Fruit fly (Drosophila melanogaster): ENCODE results near the gene Dph2.
A peak's percentile ranks its signal among the peaks of the same experiment; 100 is the strongest.

Gene Dph2

DNA sequence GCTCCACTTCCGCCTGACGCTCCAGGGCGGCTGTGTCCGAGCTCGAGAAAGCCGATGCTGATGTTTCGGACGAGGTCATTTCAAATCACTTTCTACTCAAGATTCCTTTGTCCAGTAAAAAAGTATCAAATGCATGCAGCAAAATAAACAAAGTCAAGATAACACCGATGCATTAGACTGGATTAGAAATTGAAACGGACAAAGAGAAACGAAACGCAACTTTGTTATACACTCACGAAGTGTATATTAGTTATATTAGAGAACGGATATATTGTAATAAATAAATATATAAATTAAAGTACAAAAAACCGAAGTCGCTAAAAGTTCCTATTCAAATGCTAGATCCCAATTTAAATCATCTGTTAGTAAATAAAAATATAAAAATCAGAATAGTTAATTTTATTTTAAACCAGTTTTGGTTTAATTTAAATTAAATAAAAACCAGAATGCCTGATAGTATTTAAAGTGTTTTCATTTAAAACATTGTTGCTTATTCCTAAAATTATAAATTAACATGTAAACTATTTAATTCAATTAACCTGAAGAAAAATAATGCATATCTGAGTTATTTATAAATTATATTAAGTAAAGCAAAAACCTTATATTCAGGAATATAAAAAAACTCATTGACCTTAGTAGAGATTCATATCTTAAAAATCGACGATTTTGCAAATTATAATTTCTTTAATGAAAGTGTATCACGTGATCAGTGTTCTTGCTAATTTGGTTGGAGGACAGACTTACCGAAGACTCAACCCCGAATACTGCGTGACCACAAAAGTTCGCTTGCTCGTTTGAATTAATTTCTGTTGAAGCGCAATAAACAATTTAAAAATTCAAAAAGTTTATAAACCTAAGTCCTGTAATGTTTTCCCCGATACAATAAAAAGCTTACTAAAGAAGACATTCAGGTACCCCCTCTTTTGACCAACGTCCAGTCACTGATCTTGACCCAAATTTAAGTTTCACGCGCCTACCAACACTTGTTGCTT is at the start of gene Dph2:
TSS of gene Dph2 (minus strand) at position 164 of the 992 bp plus-strand sequence.
- TF ChIP-seq CG17801 (GFP tag; optimal IDR thresholded peaks at IDR 0.05; ENCODE audit: partially characterized antibody): peak; percentile 80

DNA sequence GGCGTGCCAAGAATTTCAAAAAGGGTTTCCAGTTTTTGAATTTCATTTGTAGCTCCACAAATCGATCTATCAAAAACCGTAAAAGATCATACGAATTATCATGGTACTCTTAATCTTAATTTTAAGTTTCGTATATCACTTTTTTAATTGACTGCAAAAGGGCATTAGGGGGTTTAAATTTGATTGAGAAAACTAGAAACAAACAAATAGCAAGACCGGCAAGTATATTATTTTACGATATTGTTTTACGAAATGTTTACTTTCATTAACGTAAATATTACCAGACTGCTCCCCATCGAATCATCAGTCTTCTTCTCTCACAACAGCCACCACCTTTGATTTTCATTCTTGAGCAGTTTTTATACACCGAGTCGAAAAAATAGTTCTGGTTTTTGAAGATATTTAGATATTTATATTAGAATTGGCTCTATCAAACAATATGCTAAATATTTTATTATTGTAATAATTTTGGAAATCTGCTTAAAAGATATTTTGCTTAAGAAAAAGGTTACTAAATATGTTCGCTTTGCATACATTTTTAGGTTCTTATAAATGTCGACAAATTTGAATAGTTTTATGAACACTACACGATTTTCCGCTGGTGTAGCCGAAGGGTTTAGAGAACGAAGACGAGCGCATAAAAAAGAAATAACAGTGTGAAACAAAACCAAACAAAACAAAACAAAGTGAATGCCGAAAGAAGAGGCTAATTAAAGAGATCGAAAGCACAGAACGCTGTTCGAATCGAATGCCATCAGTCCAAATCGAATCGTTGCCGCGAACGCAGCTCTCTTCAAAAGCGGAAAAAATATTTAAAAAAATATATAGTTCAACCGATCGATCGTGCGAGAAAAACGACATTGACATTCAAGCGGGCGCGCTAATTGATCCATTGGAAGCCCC is 24.4 kb upstream of the Dph2 start, which contains the start of gene Sdr:
TSS of gene Sdr (plus strand) at position 702 of the 903 bp plus-strand sequence.
- TF ChIP-seq CG17801 (GFP tag; optimal IDR thresholded peaks at IDR 0.05; ENCODE audit: partially characterized antibody): peak; percentile 82

- TF ChIP-seq CG17801 (GFP tag; optimal IDR thresholded peaks at IDR 0.05; ENCODE audit: partially characterized antibody): no peak
These were observed 18.8 kb upstream of the Dph2 start for dm6 chr3R:14912449-14912987.

DNA sequence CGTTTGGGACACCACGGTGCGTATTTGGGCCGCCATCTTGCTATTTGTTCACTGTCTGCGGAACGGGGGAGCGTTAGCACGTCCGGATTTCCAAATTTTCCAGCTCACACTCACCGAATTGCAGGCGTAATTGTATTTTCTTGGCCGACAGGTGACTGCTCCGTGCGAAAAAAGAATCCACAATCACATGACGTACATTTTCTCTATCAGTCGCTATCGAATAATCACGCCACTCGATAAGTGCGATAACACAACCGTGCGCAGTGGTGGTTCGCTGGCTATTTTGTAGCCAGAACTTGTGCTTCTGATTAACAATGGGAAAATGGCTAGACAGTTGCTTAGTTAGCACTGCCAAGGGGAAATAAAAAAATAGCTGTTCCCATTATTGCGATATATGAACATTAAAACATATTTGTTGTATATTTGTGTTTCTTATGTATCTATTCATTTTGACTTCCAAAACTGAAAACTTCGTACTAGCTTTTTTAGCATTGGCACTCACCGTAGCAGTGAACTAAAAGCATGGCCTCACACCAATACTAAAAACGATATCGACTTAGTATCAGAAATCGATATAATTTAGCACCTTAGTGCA is 10.2 kb upstream of the Dph2 start, which contains the start of gene VhaPPA1-1:
TSS of gene VhaPPA1-1 (minus strand) at position 225 of the 595 bp plus-strand sequence.
- TF ChIP-seq CG17801 (GFP tag; optimal IDR thresholded peaks at IDR 0.05; ENCODE audit: partially characterized antibody): peak; percentile 52

dm6 chr3R:14901408-14902352 is 7.9 kb upstream of the Dph2 start, which contains the start of gene RpS5b:
Gene RpS5b, minus strand, starts transcription at chr3R:14901563.
- TF ChIP-seq CG17801 (GFP tag; optimal IDR thresholded peaks at IDR 0.05; ENCODE audit: partially characterized antibody): peak; percentile 56

DNA sequence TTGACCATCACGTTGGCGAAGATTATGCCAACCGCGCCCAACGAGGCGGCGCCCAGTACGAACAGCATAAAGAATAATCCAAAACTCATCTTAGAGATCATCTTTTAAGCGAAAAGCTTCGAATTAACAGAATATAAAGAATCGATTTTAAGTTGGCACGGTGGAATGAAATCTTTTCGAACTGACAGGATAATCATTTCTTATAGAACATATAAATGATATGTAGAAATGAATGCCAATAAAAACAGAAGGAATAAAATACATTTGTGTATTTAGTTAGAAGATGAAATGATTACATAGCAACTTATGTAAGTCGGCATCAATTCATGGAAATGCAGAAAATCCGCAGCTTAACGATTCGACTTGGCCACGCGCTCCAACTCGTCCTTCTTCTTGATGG is 6.4 kb upstream of the Dph2 start, which contains the start of gene VhaPPA1-2:
TSS of gene VhaPPA1-2 (minus strand) at position 101 of the 400 bp plus-strand sequence.
- TF ChIP-seq CG17801 (GFP tag; optimal IDR thresholded peaks at IDR 0.05; ENCODE audit: partially characterized antibody): no peak

dm6 chr3R:14898280-14898756 is 4.6 kb upstream of the Dph2 start, which contains the start of the genes Nup93-2 and CG3817:
Gene Nup93-2, minus strand, starts transcription at chr3R:14898372.
Gene CG3817, plus strand, starts transcription at chr3R:14898739.
- peak; percentile 85 for TF ChIP-seq CG17801 (GFP tag; optimal IDR thresholded peaks at IDR 0.05; ENCODE audit: partially characterized antibody)

- no peak for TF ChIP-seq CG17801 (GFP tag; optimal IDR thresholded peaks at IDR 0.05; ENCODE audit: partially characterized antibody)
These were observed 879 bp upstream of the Dph2 start, which contains the start of gene CG14860 for dm6 chr3R:14894783-14894883. Gene CG14860, plus strand, starts transcription at chr3R:14894784.

DNA sequence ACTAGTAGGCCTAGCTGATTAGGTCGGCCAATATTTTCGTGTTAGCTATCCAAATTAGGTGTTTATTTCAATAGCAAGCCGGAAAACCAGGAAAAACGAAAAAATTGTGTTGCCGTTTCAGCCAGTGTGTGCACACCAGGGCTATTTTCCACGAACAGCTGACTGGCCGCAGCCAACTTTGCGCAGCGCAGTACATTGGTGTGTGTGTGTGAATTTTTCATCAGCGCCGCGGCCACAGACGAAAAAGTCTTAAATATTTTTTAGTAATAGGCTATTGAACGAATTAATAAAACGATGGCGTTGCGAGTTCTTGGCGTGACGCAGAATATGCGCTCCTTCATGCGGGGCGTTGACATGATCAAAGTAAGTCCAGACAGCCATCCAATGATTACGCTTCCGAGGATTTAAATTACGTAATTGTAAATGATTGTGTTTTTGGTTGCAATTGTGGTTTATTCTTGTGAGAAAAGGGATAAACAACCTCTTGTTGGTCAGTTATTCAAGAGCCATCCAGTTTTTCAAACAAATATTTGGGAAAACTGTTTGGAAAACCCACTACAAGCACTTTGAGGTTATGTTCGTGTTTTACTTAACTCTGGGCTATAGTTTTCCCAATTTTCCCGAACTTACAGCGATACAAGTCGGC is 3.6 kb downstream of the Dph2 start, which contains the start of the genes CycC and UQCR-C1:
TSS of gene CycC (minus strand) at position 142 of the 646 bp plus-strand sequence.
TSS of gene UQCR-C1 (plus strand) at position 168 of the 646 bp plus-strand sequence.
- TF ChIP-seq CG17801 (GFP tag; optimal IDR thresholded peaks at IDR 0.05; ENCODE audit: partially characterized antibody): no peak

dm6 chr3R:14886011-14886534 is 7.7 kb downstream of the Dph2 start, which contains the start of the genes Rrp6, CG33331 and CG33332:
Gene Rrp6, minus strand, starts transcription at chr3R:14886246.
Gene CG33331, plus strand, starts transcription at chr3R:14886456.
Gene CG33332, plus strand, starts transcription at chr3R:14886456.
- TF ChIP-seq CG17801 (GFP tag; optimal IDR thresholded peaks at IDR 0.05; ENCODE audit: partially characterized antibody): peak; percentile 85

- no peak for TF ChIP-seq CG17801 (GFP tag; optimal IDR thresholded peaks at IDR 0.05; ENCODE audit: partially characterized antibody)
These were observed 12.9 kb downstream of the Dph2 start for dm6 chr3R:14880861-14881260.

DNA sequence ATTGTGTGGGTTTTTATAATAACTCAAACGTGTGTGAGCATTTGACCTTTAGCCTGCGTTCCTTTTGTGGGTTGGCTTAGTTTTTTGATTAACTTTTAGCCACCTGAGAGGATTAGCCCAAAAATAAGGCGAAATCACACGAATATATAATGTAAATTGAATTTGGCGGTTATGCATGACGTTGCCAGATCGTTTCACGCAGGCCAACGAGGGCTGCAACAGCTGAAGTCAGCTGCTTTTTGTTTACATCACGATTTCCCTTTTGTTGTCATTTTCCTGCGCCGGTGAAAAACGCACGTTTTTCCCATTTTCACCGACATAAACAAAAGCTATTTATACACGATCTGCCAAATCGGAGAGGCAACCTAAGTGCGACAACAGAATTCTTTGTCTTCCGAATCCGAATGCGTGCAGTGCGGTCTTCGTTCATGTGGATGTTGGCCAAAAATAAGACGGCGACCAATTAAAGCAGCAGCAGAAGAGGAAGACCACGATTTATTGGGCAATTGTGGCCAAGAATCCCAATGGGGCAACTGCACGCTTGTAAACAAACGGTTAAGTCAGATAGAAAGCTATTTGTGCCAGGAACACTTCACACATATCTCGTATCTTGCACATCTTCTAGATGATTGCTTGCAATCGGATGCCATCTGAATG is 14.4 kb downstream of the Dph2 start, which contains the start of gene CG3631:
TSS of gene CG3631 (plus strand) at position 251 of the 657 bp plus-strand sequence.
- TF ChIP-seq CG17801 (GFP tag; optimal IDR thresholded peaks at IDR 0.05; ENCODE audit: partially characterized antibody): peak; percentile 21

All from ovary, adult (tissue).